Fruit fly (Drosophila melanogaster) whole organism, embryonic: ENCODE data around the gene Kah.

Experiments
- ATbp ChIP-seq: fragments of 200-800 bp; sonication (Bioruptor generic); optimal IDR thresholded peaks from 2 replicates; lab custom pipeline; 2017; ENCODE audit warnings: missing biosample characterization, mild to moderate bottlenecking, missing genetic modification characterization, missing genetic modification reagents
- Asciz ChIP-seq: fragments of 200-800 bp; sonication (Bioruptor generic); optimal IDR thresholded peaks from 2 replicates; lab custom pipeline; 2017; ENCODE audit warnings: missing biosample characterization, mild to moderate bottlenecking, missing genetic modification characterization, missing genetic modification reagents
- Bgb ChIP-seq: fragments of 200-800 bp; sonication (Bioruptor generic); IDR thresholded peaks from 2 replicates; pipeline ENCODE4 v1.3.6; 2022; ENCODE audit warnings: missing biosample characterization, missing genetic modification characterization; ENCODE audit not compliant: partially characterized antibody
- BtbVII ChIP-seq: fragments of 200-800 bp; sonication (Bioruptor generic); optimal IDR thresholded peaks from 3 replicates; lab custom pipeline; 2017; ENCODE audit warnings: missing biosample characterization, mild to moderate bottlenecking, missing genetic modification characterization
- CG10274 ChIP-seq: fragments of 200-800 bp; sonication (Bioruptor generic); optimal IDR thresholded peaks from 3 replicates; lab custom pipeline; 2017; ENCODE audit warnings: missing biosample characterization, mild to moderate bottlenecking, missing genetic modification characterization
- CG10654 ChIP-seq: fragments of 200-800 bp; sonication (Bioruptor generic); optimal IDR thresholded peaks from 2 replicates; lab custom pipeline; 2016; ENCODE audit warnings: missing biosample characterization, missing genetic modification characterization
- CG11695 ChIP-seq: fragments of 200-800 bp; sonication (Bioruptor generic); IDR thresholded peaks from 3 replicates; pipeline ENCODE4 v1.3.6; 2022; ENCODE audit warnings: missing biosample characterization, missing genetic modification characterization
- CG1233 ChIP-seq: fragments of 200-800 bp; sonication (Bioruptor generic); optimal IDR thresholded peaks from 4 replicates; lab custom pipeline; 2018; ENCODE audit warnings: missing biosample characterization, mild to moderate bottlenecking, missing genetic modification characterization
- CG16863 ChIP-seq: fragments of 200-800 bp; sonication (Bioruptor generic); optimal IDR thresholded peaks from 3 replicates; lab custom pipeline; 2016; ENCODE audit warnings: missing biosample characterization, missing genetic modification characterization
- CG1792 ChIP-seq: fragments of 200-800 bp; sonication (Bioruptor generic); optimal IDR thresholded peaks from 2 replicates; lab custom pipeline; 2016; ENCODE audit warnings: missing biosample characterization, missing genetic modification characterization
- CG1832 ChIP-seq: fragments of 200-800 bp; sonication (Bioruptor generic); optimal IDR thresholded peaks from 2 replicates; lab custom pipeline; 2017; ENCODE audit warnings: missing biosample characterization, mild to moderate bottlenecking, missing genetic modification characterization, inconsistent platforms
- CG2889 ChIP-seq: fragments of 200-800 bp; sonication (Bioruptor generic); IDR thresholded peaks from 3 replicates; pipeline ENCODE4 v1.3.6; 2022; ENCODE audit warnings: missing biosample characterization, missing genetic modification characterization
- CG31224 ChIP-seq: fragments of 200-800 bp; sonication (Bioruptor generic); IDR thresholded peaks from 2 replicates; pipeline ENCODE4 v1.3.6; 2022; ENCODE audit warnings: missing biosample characterization, missing genetic modification characterization
- CG4404 ChIP-seq: fragments of 200-800 bp; sonication (Bioruptor generic); IDR thresholded peaks from 2 replicates; pipeline ENCODE4 v1.3.6; 2022; ENCODE audit warnings: missing biosample characterization, missing genetic modification characterization
- CG4820 ChIP-seq: fragments of 200-800 bp; sonication (Bioruptor generic); optimal IDR thresholded peaks from 3 replicates; lab custom pipeline; 2016; ENCODE audit warnings: missing biosample characterization, missing genetic modification characterization
- CG6175 ChIP-seq: fragments of 200-800 bp; sonication (Bioruptor generic); IDR thresholded peaks from 3 replicates; pipeline ENCODE4 v1.3.6; 2022; ENCODE audit warnings: missing biosample characterization, missing genetic modification characterization
- CG8290 ChIP-seq, 3 experiments: fragments of 200-800 bp; sonication (Bioruptor generic); optimal IDR thresholded peaks; 2 replicates each; lab custom pipeline; 2016 to 2019; ENCODE audit warnings: missing biosample characterization in 3 of 3, missing genetic modification characterization in 3 of 3, mild to moderate bottlenecking in 2 of 3, moderate library complexity in 1 of 3
- CG8388 ChIP-seq: fragments of 200-800 bp; sonication (Bioruptor generic); optimal IDR thresholded peaks from 2 replicates; lab custom pipeline; 2019; ENCODE audit warnings: missing biosample characterization, mild to moderate bottlenecking, missing genetic modification characterization, moderate library complexity
- CG9817 ChIP-seq: fragments of 200-800 bp; sonication (Bioruptor generic); optimal IDR thresholded peaks from 2 replicates; lab custom pipeline; 2018; ENCODE audit warnings: missing biosample characterization, mild to moderate bottlenecking, missing genetic modification characterization, moderate library complexity
- CTCF ChIP-seq: fragments of 200-800 bp; sonication (Bioruptor generic); optimal IDR thresholded peaks from 2 replicates; lab custom pipeline; 2017; ENCODE audit warnings: missing biosample characterization, mild to moderate bottlenecking, missing genetic modification characterization, moderate library complexity
- Deaf1 ChIP-seq: fragments of 200-800 bp; optimal IDR thresholded peaks from 3 replicates; lab custom pipeline; 2019; ENCODE audit warnings: missing biosample characterization, mild to moderate bottlenecking, missing genetic modification characterization, moderate library complexity
- Dek ChIP-seq: fragments of 200-800 bp; sonication (Bioruptor generic); optimal IDR thresholded peaks from 3 replicates; lab custom pipeline; 2019; ENCODE audit warnings: missing biosample characterization, mild to moderate bottlenecking, missing genetic modification characterization, moderate library complexity
- Elba2 ChIP-seq: fragments of 200-800 bp; sonication (Bioruptor generic); optimal IDR thresholded peaks from 3 replicates; lab custom pipeline; 2016; ENCODE audit warnings: missing biosample characterization, missing genetic modification characterization
- Fer2 ChIP-seq: fragments of 200-800 bp; sonication (Bioruptor generic); optimal IDR thresholded peaks from 2 replicates; lab custom pipeline; 2018; ENCODE audit warnings: missing biosample characterization, mild to moderate bottlenecking, missing genetic modification characterization, moderate library complexity
- Hr78 ChIP-seq, 2 experiments: fragments of 200-800 bp in 1 of 2; fragments of >200 bp in 1 of 2; sonication (Bioruptor generic) in 1 of 2; optimal IDR thresholded peaks; 2 replicates each; lab custom pipeline; 2017 to 2019; ENCODE audit warnings: missing biosample characterization in 2 of 2, missing genetic modification characterization in 2 of 2, mild to moderate bottlenecking in 1 of 2, moderate library complexity in 1 of 2
- MESR4 ChIP-seq: fragments of 200-800 bp; sonication (Bioruptor generic); optimal IDR thresholded peaks from 2 replicates; lab custom pipeline; 2018; ENCODE audit warnings: missing biosample characterization, mild to moderate bottlenecking, missing genetic modification characterization, moderate library complexity
- Oli ChIP-seq: fragments of 200-800 bp; sonication (Bioruptor generic); optimal IDR thresholded peaks from 2 replicates; lab custom pipeline; 2018; ENCODE audit warnings: missing biosample characterization, mild to moderate bottlenecking, missing genetic modification characterization, moderate library complexity
- Vsx1 ChIP-seq: fragments of 200-800 bp; sonication (Bioruptor generic); optimal IDR thresholded peaks from 2 replicates; lab custom pipeline; 2017; ENCODE audit warnings: missing biosample characterization, mild to moderate bottlenecking, missing genetic modification characterization, missing genetic modification reagents
- amos ChIP-seq: fragments of 200-800 bp; sonication (Bioruptor generic); IDR thresholded peaks from 2 replicates; pipeline ENCODE4 v1.3.6; 2022; ENCODE audit warnings: missing biosample characterization, missing genetic modification characterization; ENCODE audit not compliant: partially characterized antibody
- ato ChIP-seq: fragments of 200-800 bp; sonication (Bioruptor generic); IDR thresholded peaks from 2 replicates; pipeline ENCODE4 v1.3.6; 2022; ENCODE audit warnings: missing biosample characterization, missing genetic modification characterization; ENCODE audit not compliant: partially characterized antibody
- bigmax ChIP-seq: fragments of 200-800 bp; sonication (Bioruptor generic); optimal IDR thresholded peaks from 2 replicates; lab custom pipeline; 2018; ENCODE audit warnings: missing biosample characterization, mild to moderate bottlenecking, missing genetic modification characterization
- fd102C ChIP-seq: fragments of 200-800 bp; sonication (Bioruptor generic); optimal IDR thresholded peaks from 2 replicates; lab custom pipeline; 2018; ENCODE audit warnings: missing biosample characterization, mild to moderate bottlenecking, missing genetic modification characterization, moderate library complexity
- gcm ChIP-seq: fragments of 200-800 bp; sonication (Bioruptor generic); optimal IDR thresholded peaks from 2 replicates; lab custom pipeline; 2019; ENCODE audit warnings: missing biosample characterization, mild to moderate bottlenecking, missing genetic modification characterization, moderate library complexity
- gem ChIP-seq: fragments of 200-800 bp; sonication (Bioruptor generic); optimal IDR thresholded peaks from 2 replicates; lab custom pipeline; 2019; ENCODE audit warnings: missing biosample characterization, mild to moderate bottlenecking, missing genetic modification characterization, moderate library complexity
- grau ChIP-seq: fragments of 200-800 bp; optimal IDR thresholded peaks from 3 replicates; lab custom pipeline; 2019; ENCODE audit warnings: missing biosample characterization, mild to moderate bottlenecking, missing genetic modification characterization, moderate library complexity
- jing ChIP-seq: fragments of 200-800 bp; sonication (Bioruptor generic); optimal IDR thresholded peaks from 2 replicates; lab custom pipeline; 2018; ENCODE audit warnings: missing biosample characterization, mild to moderate bottlenecking, missing genetic modification characterization
- kni ChIP-seq: fragments of 200-800 bp; sonication (Bioruptor generic); optimal IDR thresholded peaks from 3 replicates; lab custom pipeline; 2017; ENCODE audit warnings: mild to moderate bottlenecking, missing biosample characterization, missing genetic modification reagents, missing genetic modification characterization
- pfk ChIP-seq: fragments of 200-800 bp; sonication (Bioruptor generic); optimal IDR thresholded peaks from 2 replicates; lab custom pipeline; 2018; ENCODE audit warnings: missing biosample characterization, mild to moderate bottlenecking, missing genetic modification characterization, moderate library complexity
- phol ChIP-seq: fragments of 200-800 bp; sonication (Bioruptor generic); optimal IDR thresholded peaks from 3 replicates; lab custom pipeline; 2018; ENCODE audit warnings: missing biosample characterization, mild to moderate bottlenecking, missing genetic modification characterization, moderate library complexity
- pita ChIP-seq: fragments of 200-800 bp; sonication (Bioruptor generic); optimal IDR thresholded peaks from 2 replicates; lab custom pipeline; 2017; ENCODE audit warnings: missing biosample characterization, mild to moderate bottlenecking, missing genetic modification characterization
- pum ChIP-seq: fragments of 200-800 bp; sonication (Bioruptor generic); optimal IDR thresholded peaks from 2 replicates; lab custom pipeline; 2016; ENCODE audit warnings: missing biosample characterization, missing genetic modification characterization
- pzg ChIP-seq: fragments of 200-800 bp; sonication (Bioruptor generic); optimal IDR thresholded peaks from 3 replicates; lab custom pipeline; 2018; ENCODE audit warnings: missing biosample characterization, mild to moderate bottlenecking, missing genetic modification characterization, moderate library complexity
- slbo ChIP-seq: fragments of 200-800 bp; sonication (Bioruptor generic); IDR thresholded peaks from 2 replicates; pipeline ENCODE4 v1.3.6; 2022; ENCODE audit warnings: missing biosample characterization, missing genetic modification characterization
- sna ChIP-seq: fragments of 200-800 bp; sonication (Bioruptor generic); IDR thresholded peaks from 2 replicates; pipeline ENCODE4 v1.3.6; 2022; ENCODE audit warnings: missing biosample characterization, missing genetic modification characterization; ENCODE audit not compliant: partially characterized antibody
- sqz ChIP-seq: fragments of 200-800 bp; sonication (Bioruptor generic); optimal IDR thresholded peaks from 3 replicates; lab custom pipeline; 2018; ENCODE audit warnings: missing biosample characterization, mild to moderate bottlenecking, missing genetic modification characterization
- sr ChIP-seq: fragments of 200-800 bp; sonication (Bioruptor generic); IDR thresholded peaks from 3 replicates; pipeline ENCODE4 v1.3.6; 2022; ENCODE audit warnings: missing biosample characterization, missing genetic modification characterization
- sug ChIP-seq: fragments of 200-800 bp; optimal IDR thresholded peaks from 2 replicates; lab custom pipeline; 2019; ENCODE audit warnings: missing biosample characterization, mild to moderate bottlenecking, missing genetic modification characterization, moderate library complexity
- tx ChIP-seq: fragments of 200-800 bp; sonication (Bioruptor generic); optimal IDR thresholded peaks from 2 replicates; lab custom pipeline; 2016; ENCODE audit warnings: missing biosample characterization, missing genetic modification characterization

Gene Kah

DNA sequence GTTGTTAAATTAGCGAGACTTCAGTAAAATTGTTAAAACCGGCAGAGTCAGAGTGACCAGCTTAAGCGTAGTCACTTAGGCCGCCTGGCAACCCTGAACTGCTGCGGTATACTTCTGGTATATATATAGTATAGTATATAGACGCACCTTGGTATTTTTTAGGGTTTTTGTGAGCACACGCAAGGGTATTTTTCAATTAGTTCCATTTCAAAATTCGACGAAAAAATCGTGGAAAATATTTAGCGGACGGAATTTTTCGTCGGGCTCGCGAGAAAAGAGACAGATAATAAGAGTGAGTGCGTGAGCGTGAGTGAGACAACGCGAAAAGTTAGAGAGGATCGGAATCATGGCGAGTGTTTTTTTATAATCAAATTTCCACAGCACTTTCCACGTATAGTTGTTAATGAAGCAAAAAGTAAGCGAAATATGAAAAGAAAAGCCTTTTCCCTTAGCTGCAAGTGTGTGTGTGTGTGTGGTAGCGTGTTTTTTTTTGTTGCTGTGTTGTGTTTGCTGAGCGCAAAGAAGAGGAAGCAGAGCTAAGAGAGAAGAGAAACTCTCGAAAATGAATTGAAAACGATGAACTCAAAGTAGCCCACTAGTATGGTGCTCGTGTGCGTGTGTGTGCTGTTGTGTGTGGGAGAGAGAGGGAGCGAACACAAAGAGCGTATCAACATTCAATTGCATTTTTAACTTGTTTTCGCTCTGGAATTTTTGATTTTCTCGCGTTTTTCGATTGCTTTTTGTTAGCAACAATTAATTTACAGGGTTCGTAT is 46.0 kb downstream of the Kah start, which contains the start of the genes Cypl and Hipk (continued):
- no peak for TF ChIP-seq Oli (tag; lab: Kevin White, UChicago)
- TF ChIP-seq CG1233 = no peak
- TF ChIP-seq CG4820 = no peak
- peak; percentile 19 for TF ChIP-seq CG8290 (GFP tag; optimal IDR thresholded peaks at IDR 0.05; lab: Kevin White, UChicago)
- peak; percentile 24 to 85 for TF ChIP-seq CG8290 (tag; optimal IDR thresholded peaks at IDR 0.05; lab: Kevin White, UChicago)
- TF ChIP-seq CG1832 (GFP tag; lab: Kevin White, UChicago) = peak; percentile 40
- TF ChIP-seq kni (GFP tag; lab: Kevin White, UChicago) = peak; percentile 58
- no peak for TF ChIP-seq sna (GFP tag; lab: Robert Waterston, UW)
- TF ChIP-seq CG31224 (GFP tag; lab: Robert Waterston, UW) = no peak
- no peak for TF ChIP-seq ato (GFP tag; lab: Robert Waterston, UW)
- peak; percentile 21; the same call in 1 of the 2 replicates for TF ChIP-seq slbo
- TF ChIP-seq CG6175 (GFP tag; lab: Robert Waterston, UW) = no peak
- TF ChIP-seq sqz (GFP tag; lab: Kevin White, UChicago) = peak; percentile 97
- no peak for TF ChIP-seq jing (GFP tag; lab: Kevin White, UChicago)
- no peak for TF ChIP-seq pfk (GFP tag; lab: Kevin White, UChicago)
- no peak for TF ChIP-seq CG10654 (GFP tag; lab: Kevin White, UChicago)
- no peak for TF ChIP-seq tx (GFP tag; lab: Kevin White, UChicago)
- no peak for TF ChIP-seq pum (GFP tag; lab: Kevin White, UChicago)
- peak; percentile 49; the same call in 1 of the 2 replicates for TF ChIP-seq Bgb (GFP tag; lab: Robert Waterston, UW)
- TF ChIP-seq Elba2 (GFP tag; lab: Kevin White, UChicago) = peak; percentile 13
- TF ChIP-seq MESR4 (GFP tag; lab: Kevin White, UChicago) = peak; percentile 79
- peak; percentile 44 for TF ChIP-seq Asciz (GFP tag; lab: Kevin White, UChicago)
- peak; percentile 2 for TF ChIP-seq gem
- TF ChIP-seq Vsx1 (GFP tag; lab: Kevin White, UChicago) = peak; percentile 86
- TF ChIP-seq sr = peak; percentile 28; the same call in 1 of the 3 replicates
- TF ChIP-seq CG10274 (GFP tag; lab: Kevin White, UChicago) = no peak
- TF ChIP-seq sug (tag; lab: Kevin White, UChicago) = peak; percentile 13
- no peak for TF ChIP-seq bigmax (GFP tag; lab: Kevin White, UChicago)
- no peak for TF ChIP-seq gcm (GFP tag; lab: Kevin White, UChicago)
- no peak for TF ChIP-seq fd102C (GFP tag; lab: Kevin White, UChicago)
- no peak for TF ChIP-seq Deaf1
- no peak for TF ChIP-seq Fer2 (tag; lab: Kevin White, UChicago)
- TF ChIP-seq CG16863 (GFP tag; lab: Kevin White, UChicago) = peak; percentile 18
- TF ChIP-seq Hr78 (GFP tag; optimal IDR thresholded peaks at IDR 0.05; lab: Kevin White, UChicago) = no peak
- TF ChIP-seq pzg (GFP tag; lab: Kevin White, UChicago) = peak; percentile 99
- TF ChIP-seq CG11695 = no peak
- peak; percentile 57; the same call in 1 of the 2 replicates for TF ChIP-seq amos (GFP tag; lab: Robert Waterston, UW)
- TF ChIP-seq phol (tag; lab: Kevin White, UChicago) = peak; percentile 38
- no peak for TF ChIP-seq CG9817 (tag; lab: Kevin White, UChicago)
- TF ChIP-seq ATbp (GFP tag; lab: Kevin White, UChicago) = peak; percentile 4
- TF ChIP-seq Dek (tag; lab: Kevin White, UChicago) = peak; percentile 30
- TF ChIP-seq BtbVII = peak; percentile 39
- no peak for TF ChIP-seq CG4404
- TF ChIP-seq CG8388 (GFP tag; lab: Kevin White, UChicago) = no peak
- TF ChIP-seq CG1792 (GFP tag; lab: Kevin White, UChicago) = peak; percentile 21
- no peak for TF ChIP-seq pita (GFP tag; lab: Kevin White, UChicago)
- TF ChIP-seq CG2889 (GFP tag; lab: Robert Waterston, UW) = no peak
- TF ChIP-seq grau (tag; lab: Kevin White, UChicago) = peak; percentile 16
- TF ChIP-seq CTCF = no peak
